Worm (Caenorhabditis elegans): ENCODE measurements around the gene C15H9.9.

DNA sequence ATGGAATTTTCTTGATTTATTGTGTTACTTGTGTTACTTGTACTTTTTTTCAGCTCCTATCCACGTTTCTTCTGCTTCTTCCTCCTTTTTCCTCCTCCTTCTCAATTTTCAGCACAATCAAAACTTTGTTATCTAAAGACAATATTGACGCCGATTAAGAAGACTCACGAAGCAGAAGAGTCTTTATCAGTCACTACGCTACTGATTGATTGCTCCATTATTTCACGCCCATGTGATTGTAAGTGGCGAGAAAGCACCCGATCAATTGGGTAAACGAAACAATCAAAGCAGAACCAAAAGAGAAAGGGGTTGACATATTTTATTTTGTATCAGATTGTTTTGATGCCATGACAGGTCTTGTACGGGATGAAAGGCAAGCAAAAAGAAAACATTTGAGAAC lies 41.2 kb upstream of the C15H9.9 start, which contains the start of gene T25B2.2:
- TF ChIP-seq nhr-11 (tag; optimal IDR thresholded peaks at IDR 0.05) (no peak), ceh-82 (tag; optimal IDR thresholded peaks at IDR 0.05) (no peak)

Measured in whole organism, L2 larva.